Worm (Caenorhabditis elegans) whole organism, L4 larva: Measurements from ENCODE around the gene D2021.4.

Experiments
- F10B5.3 ChIP-seq: sonication (generic microtip); optimal IDR thresholded peaks from 2 replicates; lab custom pipeline; 2016; ENCODE audit warnings: mild to moderate bottlenecking, missing genetic modification characterization, missing compliant biosample characterization
- F26F4.8 ChIP-seq: fragments of 200-800 bp; sonication (Bioruptor generic); conservative IDR thresholded peaks from 2 replicates; pipeline ENCODE4 v1.3.6; 2022; ENCODE audit warnings: missing genetic modification characterization, missing compliant biosample characterization
- F44E2.7 ChIP-seq: fragments of 200-800 bp; sonication (Bioruptor generic); IDR thresholded peaks from 2 replicates; pipeline ENCODE4 v2.1.2; 2022; ENCODE audit warnings: missing genetic modification characterization, missing compliant biosample characterization
- F49E8.2 ChIP-seq: sonication (generic microtip); optimal IDR thresholded peaks from 2 replicates; lab custom pipeline; 2016; ENCODE audit warnings: missing compliant biosample characterization, mild to moderate bottlenecking, missing genetic modification characterization, borderline replicate concordance
- T20F7.1 ChIP-seq: fragments of 200-800 bp; sonication (Bioruptor generic); optimal IDR thresholded peaks from 2 replicates; lab custom pipeline; 2018; ENCODE audit warnings: mild to moderate bottlenecking, missing genetic modification characterization, missing compliant biosample characterization
- Y48G9A.11 ChIP-seq: fragments of 200-800 bp; sonication (Bioruptor generic); IDR thresholded peaks from 2 replicates; pipeline ENCODE4 v1.3.6; 2022; ENCODE audit warnings: missing genetic modification reagents, missing genetic modification characterization, missing compliant biosample characterization
- Y5F2A.4 ChIP-seq: fragments of 200-800 bp; sonication (Bioruptor generic); optimal IDR thresholded peaks from 2 replicates; lab custom pipeline; 2018; ENCODE audit warnings: mild to moderate bottlenecking, missing genetic modification characterization, missing compliant biosample characterization
- Y75B8A.6 ChIP-seq: fragments of 200-800 bp; sonication (Bioruptor generic); IDR thresholded peaks from 2 replicates; pipeline ENCODE4 v1.3.6; 2022; ENCODE audit warnings: missing genetic modification reagents, missing genetic modification characterization, missing compliant biosample characterization
- ZK337.2 ChIP-seq: fragments of 200-800 bp; sonication (Bioruptor generic); IDR thresholded peaks from 2 replicates; pipeline ENCODE4 v1.3.6; 2022; ENCODE audit warnings: missing genetic modification reagents, missing genetic modification characterization, missing compliant biosample characterization
- ama-1 ChIP-seq: fragments of 150-350 bp; optimal IDR thresholded peaks from 2 replicates; lab custom pipeline; 2014; ENCODE audit warnings: inconsistent platforms, mixed read lengths
- ceh-44 ChIP-seq: fragments of 200-800 bp; sonication (Bioruptor generic); IDR thresholded peaks from 2 replicates; pipeline ENCODE4 v1.3.6; 2022; ENCODE audit warnings: missing genetic modification reagents, missing genetic modification characterization, missing compliant biosample characterization
- ceh-62 ChIP-seq: sonication (generic microtip); optimal IDR thresholded peaks from 2 replicates; lab custom pipeline; 2017; ENCODE audit warnings: missing biosample characterization, missing genetic modification characterization
- ces-1 ChIP-seq: fragments of 150-350 bp; sonication (generic microtip); optimal IDR thresholded peaks from 4 replicates; lab custom pipeline; 2014; ENCODE audit warnings: missing biosample characterization, missing genetic modification reagents, missing genetic modification characterization
- daf-12 ChIP-seq: fragments of 150-350 bp; optimal IDR thresholded peaks from 2 replicates; lab custom pipeline; 2014; ENCODE audit warnings: missing biosample characterization, missing genetic modification reagents, missing genetic modification characterization
- daf-19 ChIP-seq: fragments of 200-800 bp; sonication (Bioruptor generic); conservative IDR thresholded peaks from 2 replicates; pipeline ENCODE4 v1.3.6; 2022; ENCODE audit warnings: missing genetic modification characterization, missing compliant biosample characterization
- daf-8 ChIP-seq: fragments of 200-800 bp; sonication (Bioruptor generic); IDR thresholded peaks from 2 replicates; pipeline ENCODE4 v1.3.6; 2022; ENCODE audit warnings: missing genetic modification characterization, missing compliant biosample characterization
- dmd-6 ChIP-seq: fragments of 200-800 bp; sonication (Bioruptor generic); IDR thresholded peaks from 2 replicates; pipeline ENCODE4 v1.3.6; 2022; ENCODE audit warnings: missing genetic modification reagents, missing genetic modification characterization, missing compliant biosample characterization
- dmd-8 ChIP-seq: fragments of 200-800 bp; sonication (Bioruptor generic); IDR thresholded peaks from 2 replicates; pipeline ENCODE4 v1.3.6; 2022; ENCODE audit warnings: missing genetic modification characterization, missing compliant biosample characterization
- dpl-1 ChIP-seq: fragments of 150-350 bp; optimal IDR thresholded peaks from 2 replicates; lab custom pipeline; 2014; ENCODE audit warnings: missing biosample characterization, missing genetic modification reagents, missing genetic modification characterization
- duxl-1 ChIP-seq: sonication (generic microtip); optimal IDR thresholded peaks from 2 replicates; lab custom pipeline; 2016; ENCODE audit warnings: mild to moderate bottlenecking, missing genetic modification characterization, moderate library complexity, missing compliant biosample characterization; ENCODE audit not compliant: poor library complexity
- dve-1 ChIP-seq: sonication (generic microtip); optimal IDR thresholded peaks from 2 replicates; lab custom pipeline; 2017; ENCODE audit warnings: antibody characterized with exemption, mild to moderate bottlenecking, missing genetic modification characterization, missing compliant biosample characterization; ENCODE audit not compliant: insufficient read depth
- egl-27 ChIP-seq: sonication (generic microtip); optimal IDR thresholded peaks from 3 replicates; lab custom pipeline; 2017; ENCODE audit warnings: missing biosample characterization, missing genetic modification reagents, missing genetic modification characterization
- egl-43 ChIP-seq: fragments of 200-800 bp; sonication (Bioruptor generic); IDR thresholded peaks from 2 replicates; pipeline ENCODE4 v1.3.6; 2022; ENCODE audit warnings: missing genetic modification reagents, missing genetic modification characterization, missing compliant biosample characterization
- fkh-10 ChIP-seq: fragments of 150-350 bp; optimal IDR thresholded peaks from 2 replicates; lab custom pipeline; 2014; ENCODE audit warnings: missing biosample characterization, missing genetic modification reagents, missing genetic modification characterization
- fos-1 ChIP-seq: fragments of 150-350 bp; optimal IDR thresholded peaks from 2 replicates; lab custom pipeline; 2014; ENCODE audit warnings: missing biosample characterization, missing genetic modification characterization
- hlh-11 ChIP-seq: fragments of 200-800 bp; sonication (Bioruptor generic); optimal IDR thresholded peaks from 2 replicates; lab custom pipeline; 2018; ENCODE audit warnings: mild to moderate bottlenecking, missing genetic modification characterization, missing compliant biosample characterization
- hlh-30 ChIP-seq: sonication (generic microtip); optimal IDR thresholded peaks from 2 replicates; lab custom pipeline; 2017; ENCODE audit warnings: antibody characterized with exemption, mild to moderate bottlenecking, missing genetic modification characterization, missing compliant biosample characterization; ENCODE audit not compliant: insufficient read depth
- lim-7 ChIP-seq: fragments of 200-800 bp; sonication (Bioruptor generic); IDR thresholded peaks from 2 replicates; pipeline ENCODE4 v1.3.6; 2022; ENCODE audit warnings: missing genetic modification characterization, missing compliant biosample characterization
- lin-13 ChIP-seq: fragments of 150-350 bp; optimal IDR thresholded peaks from 2 replicates; lab custom pipeline; 2014; ENCODE audit warnings: missing biosample characterization, missing genetic modification reagents, missing genetic modification characterization
- lin-29 ChIP-seq: fragments of 200-800 bp; sonication (Bioruptor generic); IDR thresholded peaks from 2 replicates; pipeline ENCODE4 v1.3.6; 2022; ENCODE audit warnings: missing genetic modification reagents, missing genetic modification characterization, missing compliant biosample characterization
- lin-38 ChIP-seq: fragments of 200-800 bp; sonication (Bioruptor generic); IDR thresholded peaks from 2 replicates; pipeline ENCODE4 v1.3.6; 2022; ENCODE audit warnings: missing genetic modification reagents, missing genetic modification characterization, missing compliant biosample characterization
- lsy-2 ChIP-seq, 2 experiments: fragments of 150-350 bp in 1 of 2; sonication (generic microtip) in 1 of 2; optimal IDR thresholded peaks; 2 replicates each; lab custom pipeline; 2014 to 2017; ENCODE audit warnings: missing biosample characterization in 2 of 2, missing genetic modification characterization in 2 of 2
- madf-5 ChIP-seq, 2 experiments: fragments of 200-800 bp; sonication (Bioruptor generic); IDR thresholded peaks; 2 replicates each; pipeline ENCODE4 v1.3.6; 2022; ENCODE audit warnings: missing compliant biosample characterization in 2 of 2, missing genetic modification characterization in 2 of 2
- mxl-2 ChIP-seq: fragments of 200-800 bp; sonication (Bioruptor generic); conservative IDR thresholded peaks from 2 replicates; pipeline ENCODE4 v1.3.6; 2022; ENCODE audit warnings: missing genetic modification reagents, missing genetic modification characterization, missing compliant biosample characterization
- mxl-3 ChIP-seq: fragments of 200-800 bp; sonication (Bioruptor generic); optimal IDR thresholded peaks from 2 replicates; lab custom pipeline; 2018; ENCODE audit warnings: mild to moderate bottlenecking, missing genetic modification characterization, missing compliant biosample characterization
- nhr-10 ChIP-seq: fragments of 150-350 bp; optimal IDR thresholded peaks from 2 replicates; lab custom pipeline; 2014; ENCODE audit warnings: missing biosample characterization, missing genetic modification characterization
- nhr-11 ChIP-seq: fragments of 150-350 bp; optimal IDR thresholded peaks from 2 replicates; lab custom pipeline; 2014; ENCODE audit warnings: missing biosample characterization, missing genetic modification characterization
- nhr-111 ChIP-seq: fragments of 200-800 bp; sonication (Bioruptor generic); optimal IDR thresholded peaks from 2 replicates; lab custom pipeline; 2018; ENCODE audit warnings: mild to moderate bottlenecking, missing genetic modification characterization, missing compliant biosample characterization
- nhr-25 ChIP-seq: sonication (generic microtip); optimal IDR thresholded peaks from 2 replicates; lab custom pipeline; 2017; ENCODE audit warnings: missing genetic modification characterization, mild to moderate bottlenecking, missing compliant biosample characterization, antibody characterized with exemption, moderate library complexity, borderline replicate concordance; ENCODE audit not compliant: insufficient read depth
- nhr-41 ChIP-seq: fragments of 200-800 bp; sonication (Bioruptor generic); IDR thresholded peaks from 2 replicates; pipeline ENCODE4 v1.3.6; 2022; ENCODE audit warnings: missing genetic modification reagents, missing genetic modification characterization, missing compliant biosample characterization
- nhr-48 ChIP-seq: sonication (generic microtip); optimal IDR thresholded peaks from 2 replicates; lab custom pipeline; 2016; ENCODE audit warnings: mild to moderate bottlenecking, missing genetic modification characterization, missing compliant biosample characterization
- nhr-76 ChIP-seq: fragments of 150-350 bp; optimal IDR thresholded peaks from 2 replicates; lab custom pipeline; 2014; ENCODE audit warnings: missing biosample characterization, missing genetic modification characterization
- nhr-77 ChIP-seq: fragments of 150-350 bp; optimal IDR thresholded peaks from 2 replicates; lab custom pipeline; 2014; ENCODE audit warnings: missing biosample characterization, missing genetic modification characterization
- php-3 ChIP-seq: fragments of 200-800 bp; sonication (Bioruptor generic); IDR thresholded peaks from 2 replicates; pipeline ENCODE4 v1.3.6; 2022; ENCODE audit warnings: missing genetic modification reagents, missing genetic modification characterization, missing compliant biosample characterization
- pqm-1 ChIP-seq: sonication (generic microtip); optimal IDR thresholded peaks from 2 replicates; lab custom pipeline; 2017; ENCODE audit warnings: missing biosample characterization, missing genetic modification characterization
- rbr-2 ChIP-seq: sonication (generic microtip); optimal IDR thresholded peaks from 2 replicates; lab custom pipeline; 2016; ENCODE audit warnings: missing genotype, missing genetic modification characterization, missing compliant biosample characterization
- set-16 ChIP-seq: fragments of 200-800 bp; sonication (Bioruptor generic); IDR thresholded peaks from 2 replicates; pipeline ENCODE4 v1.3.6; 2022; ENCODE audit warnings: missing genetic modification reagents, missing genetic modification characterization, missing compliant biosample characterization
- snpc-1.2 ChIP-seq: fragments of 200-800 bp; sonication (Bioruptor generic); IDR thresholded peaks from 2 replicates; pipeline ENCODE4 v1.3.6; 2022; ENCODE audit warnings: missing genetic modification reagents, missing genetic modification characterization, missing compliant biosample characterization
- tra-1 ChIP-seq: fragments of 200-800 bp; sonication (Bioruptor generic); IDR thresholded peaks from 2 replicates; pipeline ENCODE4 v1.3.6; 2022; ENCODE audit warnings: missing genetic modification reagents, missing genetic modification characterization, missing compliant biosample characterization
- zag-1 ChIP-seq: fragments of 150-350 bp; optimal IDR thresholded peaks from 2 replicates; lab custom pipeline; 2014; ENCODE audit warnings: missing biosample characterization, missing genetic modification characterization
- zfp-2 ChIP-seq: sonication (generic microtip); optimal IDR thresholded peaks from 2 replicates; lab custom pipeline; 2016; ENCODE audit warnings: mild to moderate bottlenecking, missing genetic modification characterization, missing compliant biosample characterization
- zip-11 ChIP-seq: fragments of 200-800 bp; sonication (Bioruptor generic); IDR thresholded peaks from 2 replicates; pipeline ENCODE4 v1.3.6; 2022; ENCODE audit warnings: missing genetic modification characterization, missing compliant biosample characterization
- ztf-11 ChIP-seq: fragments of 150-350 bp; optimal IDR thresholded peaks from 2 replicates; lab custom pipeline; 2014; ENCODE audit warnings: missing biosample characterization, missing genetic modification characterization

The D2021.4 gene

DNA sequence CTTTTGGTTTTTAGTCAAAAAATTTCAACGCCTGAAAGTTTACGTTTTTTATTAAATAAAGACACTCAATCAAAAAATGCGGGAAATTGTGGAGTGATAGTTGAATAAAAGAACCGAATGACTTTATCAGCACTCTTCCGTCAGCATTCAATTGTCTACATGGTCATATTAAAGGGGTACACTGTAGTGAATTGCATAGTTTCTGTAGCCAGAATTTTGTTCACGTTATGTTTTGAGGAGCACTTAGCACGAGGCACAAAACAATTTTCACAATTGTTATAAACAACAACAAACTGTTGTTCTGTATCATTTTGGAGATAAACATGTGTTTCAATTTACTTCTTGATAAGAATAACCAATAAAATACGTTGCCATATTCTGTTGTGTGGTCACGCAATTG is at the start of gene D2021.4 (continued):
- TF ChIP-seq F26F4.8, result no peak
- TF ChIP-seq egl-43, result no peak
- no peak for TF ChIP-seq ceh-44 (GFP tag; lab: Robert Waterston, UW)
- no peak for TF ChIP-seq nhr-41 (GFP tag; lab: Robert Waterston, UW)
- TF ChIP-seq ces-1 (GFP tag; lab: Kevin White, UChicago), result no peak
- peak; percentile 38 for TF ChIP-seq hlh-30
- no peak for TF ChIP-seq fkh-10 (GFP tag; lab: Kevin White, UChicago)
- TF ChIP-seq ceh-62 (tag; lab: Kevin White, UChicago), result no peak
- no peak for TF ChIP-seq F44E2.7
- no peak for TF ChIP-seq zag-1 (tag; lab: Kevin White, UChicago)
- no peak for TF ChIP-seq nhr-48 (tag; lab: Kevin White, UChicago)
- no peak for TF ChIP-seq Y48G9A.11
- TF ChIP-seq set-16 (GFP tag; lab: Robert Waterston, UW), result no peak
- TF ChIP-seq Y5F2A.4 (GFP tag; lab: Kevin White, UChicago), result no peak
- no peak for TF ChIP-seq F10B5.3 (tag; lab: Kevin White, UChicago)
- TF ChIP-seq F49E8.2 (tag; lab: Kevin White, UChicago), result no peak
- no peak for TF ChIP-seq nhr-10
- peak; percentile 4 for TF ChIP-seq T20F7.1 (GFP tag; lab: Kevin White, UChicago)
- no peak for TF ChIP-seq rbr-2
- TF ChIP-seq ztf-11, result no peak
- no peak for TF ChIP-seq lin-13 (GFP tag; lab: Kevin White, UChicago)
- peak; percentile 50 for TF ChIP-seq nhr-77 (tag; lab: Kevin White, UChicago)
- no peak for TF ChIP-seq lsy-2 (tag; optimal IDR thresholded peaks at IDR 0.05; lab: Kevin White, UChicago)
- no peak for TF ChIP-seq duxl-1 (tag; lab: Kevin White, UChicago)
- no peak for TF ChIP-seq fos-1 (tag; lab: Kevin White, UChicago)
- no peak for TF ChIP-seq snpc-1.2 (GFP tag; lab: Robert Waterston, UW)
- TF ChIP-seq zfp-2 (tag; lab: Kevin White, UChicago), result no peak
- no peak for TF ChIP-seq dpl-1 (GFP tag; lab: Kevin White, UChicago)
- no peak for TF ChIP-seq Y75B8A.6
- no peak for TF ChIP-seq lin-29 (GFP tag; lab: Robert Waterston, UW)
- peak; percentile 55 for TF ChIP-seq dve-1 (tag; lab: Kevin White, UChicago)
- TF ChIP-seq mxl-2 (GFP tag; lab: Robert Waterston, UW), result no peak
- no peak for TF ChIP-seq ZK337.2 (GFP tag; lab: Robert Waterston, UW)
- no peak for TF ChIP-seq tra-1 (GFP tag; lab: Robert Waterston, UW)
- no peak for TF ChIP-seq nhr-76 (tag; lab: Kevin White, UChicago)
- TF ChIP-seq lim-7 (GFP tag; lab: Robert Waterston, UW), result no peak
- no peak for TF ChIP-seq mxl-3 (GFP tag; lab: Kevin White, UChicago)
- TF ChIP-seq nhr-11 (tag; lab: Kevin White, UChicago), result no peak
- TF ChIP-seq daf-8 (GFP tag; lab: Robert Waterston, UW), result no peak
- no peak for TF ChIP-seq dmd-8 (GFP tag; lab: Robert Waterston, UW)
- peak; percentile 67 for TF ChIP-seq dmd-6 (GFP tag; lab: Robert Waterston, UW)
- no peak for TF ChIP-seq madf-5 (GFP tag; IDR thresholded peaks at IDR 0.05; lab: Robert Waterston, UW)
- TF ChIP-seq zip-11, result no peak
- no peak for TF ChIP-seq daf-19
- no peak for TF ChIP-seq ama-1 (lab: Kevin White, UChicago)
- TF ChIP-seq nhr-25 (tag; lab: Kevin White, UChicago), result no peak
- no peak for TF ChIP-seq pqm-1 (tag; lab: Kevin White, UChicago)
- TF ChIP-seq php-3 (GFP tag; lab: Robert Waterston, UW), result no peak
- no peak for TF ChIP-seq nhr-111 (GFP tag; lab: Kevin White, UChicago)
- TF ChIP-seq egl-27, result no peak
- TF ChIP-seq daf-12 (tag; lab: Kevin White, UChicago), result no peak
- no peak for TF ChIP-seq lin-38 (GFP tag; lab: Robert Waterston, UW)
- TF ChIP-seq hlh-11 (tag; lab: Kevin White, UChicago), result peak; percentile 71
